Worm (Caenorhabditis elegans): ENCODE data around the gene fbxc-53.

The fbxc-53 gene

ce11 chrII:3670956-3671355 lies 40.1 kb upstream of the fbxc-53 start, which contains the start of gene srx-98:
Gene srx-98 (minus strand): TSS chrII:3671056.
- no peak for TF ChIP-seq hlh-4 (tag; optimal IDR thresholded peaks at IDR 0.05)
- no peak for TF ChIP-seq tlp-1 (tag; optimal IDR thresholded peaks at IDR 0.05)
- TF ChIP-seq alr-1 (tag; optimal IDR thresholded peaks at IDR 0.05; ENCODE audit: borderline replicate concordance), result no peak
- TF ChIP-seq nhr-19 (GFP tag; conservative IDR thresholded peaks at IDR 0.05), result no peak
- TF ChIP-seq lin-39 (tag; optimal IDR thresholded peaks at IDR 0.05), result no peak
- TF ChIP-seq elt-2 (tag; optimal IDR thresholded peaks at IDR 0.05), result no peak
- TF ChIP-seq nhr-47 (tag; optimal IDR thresholded peaks at IDR 0.05), result no peak
- no peak for TF ChIP-seq ama-1 (optimal IDR thresholded peaks at IDR 0.05)
- no peak for TF ChIP-seq nhr-28 (tag; optimal IDR thresholded peaks at IDR 0.05)
- TF ChIP-seq ztf-11 (tag; optimal IDR thresholded peaks at IDR 0.05), result no peak
- TF ChIP-seq C04F5.9 (tag; optimal IDR thresholded peaks at IDR 0.05), result no peak
- no peak for TF ChIP-seq C16A3.4 (tag; optimal IDR thresholded peaks at IDR 0.05)
- no peak for TF ChIP-seq dpl-1 (GFP tag; optimal IDR thresholded peaks at IDR 0.05)
- TF ChIP-seq lin-14 (GFP tag; optimal IDR thresholded peaks at IDR 0.05), result no peak

ce11 chrII:3673493-3673892 lies 37.6 kb upstream of the fbxc-53 start, which contains the start of gene sea-1:
Gene sea-1 (minus strand): TSS chrII:3673593.
- no peak for TF ChIP-seq sox-4 (tag; optimal IDR thresholded peaks at IDR 0.05)
- TF ChIP-seq nhr-84 (tag; optimal IDR thresholded peaks at IDR 0.05), result no peak
- no peak for TF ChIP-seq Y116A8C.19 (tag; optimal IDR thresholded peaks at IDR 0.05; ENCODE audit: borderline replicate concordance)
- TF ChIP-seq dpl-1 (GFP tag; optimal IDR thresholded peaks at IDR 0.05), result no peak
- TF ChIP-seq pag-3 (tag; optimal IDR thresholded peaks at IDR 0.05; ENCODE audit: borderline replicate concordance, insufficient read depth), result no peak
- TF ChIP-seq unc-86 (tag; optimal IDR thresholded peaks at IDR 0.05), result no peak
- no peak for TF ChIP-seq rnt-1 (tag; optimal IDR thresholded peaks at IDR 0.05)
- no peak for TF ChIP-seq nhr-19 (GFP tag; conservative IDR thresholded peaks at IDR 0.05)
- TF ChIP-seq ceh-63 (GFP tag; optimal IDR thresholded peaks at IDR 0.05), result no peak
- no peak for TF ChIP-seq efl-1 (optimal IDR thresholded peaks at IDR 0.05)
- no peak for TF ChIP-seq efl-1 (GFP tag; optimal IDR thresholded peaks at IDR 0.05 in 1 of 2)
- no peak for TF ChIP-seq blmp-1 (tag; optimal IDR thresholded peaks at IDR 0.05)

- TF ChIP-seq jun-1 (tag; optimal IDR thresholded peaks at IDR 0.05) (no peak), aha-1 (tag; optimal IDR thresholded peaks at IDR 0.05) (no peak)
Measured at ce11 chrII:3675176-3675575, 35.9 kb upstream of the fbxc-53 start, which contains the start of gene F19B10.2. Gene F19B10.2 (plus strand): TSS chrII:3675476.

ce11 chrII:3678978-3679377 lies 32.1 kb upstream of the fbxc-53 start:
- TF ChIP-seq efl-3 (GFP tag; optimal IDR thresholded peaks at IDR 0.05) (no peak), nhr-28 (tag; optimal IDR thresholded peaks at IDR 0.05) (no peak), fkh-8 (tag; optimal IDR thresholded peaks at IDR 0.05) (no peak), swsn-7 (tag; optimal IDR thresholded peaks at IDR 0.05) (no peak), snpc-4 (tag; optimal IDR thresholded peaks at IDR 0.05) (no peak), hpl-2 (GFP tag; optimal IDR thresholded peaks at IDR 0.05) (no peak), sptf-1 (tag; optimal IDR thresholded peaks at IDR 0.05) (no peak), lin-13 (GFP tag; optimal IDR thresholded peaks at IDR 0.05) (no peak), ceh-8 (GFP tag; optimal IDR thresholded peaks at IDR 0.05) (no peak)

- no peak for TF ChIP-seq nhr-85 (tag)
- no peak for TF ChIP-seq mab-9 (GFP tag; IDR thresholded peaks at IDR 0.05)
- TF ChIP-seq ces-1 (GFP tag; optimal IDR thresholded peaks at IDR 0.05), result no peak
- TF ChIP-seq fos-1 (tag; optimal IDR thresholded peaks at IDR 0.05), result no peak
- TF ChIP-seq ets-5 (GFP tag; IDR thresholded peaks at IDR 0.05), result no peak
- no peak for TF ChIP-seq unc-86 (tag; optimal IDR thresholded peaks at IDR 0.05)
- no peak for TF ChIP-seq aha-1 (tag; optimal IDR thresholded peaks at IDR 0.05)
Measured at ce11 chrII:3680366-3680765, 30.7 kb upstream of the fbxc-53 start.

All from whole organism, L1 larva.